Worm (Caenorhabditis elegans): ENCODE data around the gene Y82E9BR.22.

Y82E9BR.22 gene

ce11 chrIII:1417090-1417489, 8.1 kb upstream of the Y82E9BR.22 start, which contains the start of gene elc-1:
Gene elc-1 (minus strand): TSS chrIII:1417190.
- no peak for TF ChIP-seq him-1 (tag; optimal IDR thresholded peaks at IDR 0.05)
- TF ChIP-seq W03F9.2 (tag; optimal IDR thresholded peaks at IDR 0.05), result no peak
- no peak for TF ChIP-seq dao-5 (tag; optimal IDR thresholded peaks at IDR 0.05)

- TF ChIP-seq W03F9.2 (tag; optimal IDR thresholded peaks at IDR 0.05) (no peak), dao-5 (tag; optimal IDR thresholded peaks at IDR 0.05) (no peak)
These were observed 7.5 kb upstream of the Y82E9BR.22 start for ce11 chrIII:1416571-1416970.

- TF ChIP-seq dao-5 (tag; optimal IDR thresholded peaks at IDR 0.05) (no peak), him-1 (tag; optimal IDR thresholded peaks at IDR 0.05) (no peak), W03F9.2 (tag; optimal IDR thresholded peaks at IDR 0.05) (no peak)
These were observed 5.0 kb upstream of the Y82E9BR.22 start, which contains the start of gene Y82E9BR.14 for ce11 chrIII:1413890-1414613. Gene Y82E9BR.14 (minus strand): TSS chrIII:1414116.

- TF ChIP-seq W03F9.2 (tag; optimal IDR thresholded peaks at IDR 0.05) (no peak), him-1 (tag; optimal IDR thresholded peaks at IDR 0.05) (no peak), dao-5 (tag; optimal IDR thresholded peaks at IDR 0.05) (no peak)
These were observed 4.2 kb upstream of the Y82E9BR.22 start for ce11 chrIII:1413125-1413837.

ce11 chrIII:1403108-1403507, 5.9 kb downstream of the Y82E9BR.22 start, which contains the start of gene pals-18:
Gene pals-18 (plus strand): TSS chrIII:1403408.
- TF ChIP-seq W03F9.2 (tag; optimal IDR thresholded peaks at IDR 0.05) (no peak), dao-5 (tag; optimal IDR thresholded peaks at IDR 0.05) (no peak), him-1 (tag; optimal IDR thresholded peaks at IDR 0.05) (no peak)

- no peak for TF ChIP-seq him-1 (tag; optimal IDR thresholded peaks at IDR 0.05)
- no peak for TF ChIP-seq W03F9.2 (tag; optimal IDR thresholded peaks at IDR 0.05)
- no peak for TF ChIP-seq dao-5 (tag; optimal IDR thresholded peaks at IDR 0.05)
These were observed 7.5 kb downstream of the Y82E9BR.22 start, which contains the start of gene pals-19 for ce11 chrIII:1401497-1401990. Gene pals-19 (plus strand): TSS chrIII:1401940.

- no peak for TF ChIP-seq him-1 (tag; optimal IDR thresholded peaks at IDR 0.05)
- TF ChIP-seq W03F9.2 (tag; optimal IDR thresholded peaks at IDR 0.05), result no peak
- no peak for TF ChIP-seq dao-5 (tag; optimal IDR thresholded peaks at IDR 0.05)
These were observed 9.4 kb downstream of the Y82E9BR.22 start, which contains the start of gene pals-16 for ce11 chrIII:1399670-1400069. Gene pals-16 (plus strand): TSS chrIII:1399970.

- TF ChIP-seq him-1 (tag; optimal IDR thresholded peaks at IDR 0.05), result no peak
- TF ChIP-seq dao-5 (tag; optimal IDR thresholded peaks at IDR 0.05), result no peak
- TF ChIP-seq W03F9.2 (tag; optimal IDR thresholded peaks at IDR 0.05), result no peak
These were observed 10.9 kb downstream of the Y82E9BR.22 start for ce11 chrIII:1398183-1398582.

ce11 chrIII:1395355-1395754, 13.7 kb downstream of the Y82E9BR.22 start:
- no peak for TF ChIP-seq him-1 (tag; optimal IDR thresholded peaks at IDR 0.05)
- no peak for TF ChIP-seq W03F9.2 (tag; optimal IDR thresholded peaks at IDR 0.05)
- no peak for TF ChIP-seq dao-5 (tag; optimal IDR thresholded peaks at IDR 0.05)

ce11 chrIII:1392763-1393162, 16.3 kb downstream of the Y82E9BR.22 start:
- TF ChIP-seq W03F9.2 (tag; optimal IDR thresholded peaks at IDR 0.05) (no peak), dao-5 (tag; optimal IDR thresholded peaks at IDR 0.05) (no peak), him-1 (tag; optimal IDR thresholded peaks at IDR 0.05) (no peak)

ce11 chrIII:1391752-1392151, 17.3 kb downstream of the Y82E9BR.22 start, which contains the start of gene pals-17:
Gene pals-17 (minus strand): TSS chrIII:1391852.
- no peak for TF ChIP-seq him-1 (tag; optimal IDR thresholded peaks at IDR 0.05)
- TF ChIP-seq W03F9.2 (tag; optimal IDR thresholded peaks at IDR 0.05), result no peak
- no peak for TF ChIP-seq dao-5 (tag; optimal IDR thresholded peaks at IDR 0.05)

- TF ChIP-seq him-1 (tag; optimal IDR thresholded peaks at IDR 0.05) (no peak), W03F9.2 (tag; optimal IDR thresholded peaks at IDR 0.05) (no peak), dao-5 (tag; optimal IDR thresholded peaks at IDR 0.05) (no peak)
These were observed 19.1 kb downstream of the Y82E9BR.22 start for ce11 chrIII:1389988-1390387.

- TF ChIP-seq him-1 (tag; optimal IDR thresholded peaks at IDR 0.05), result no peak
- no peak for TF ChIP-seq dao-5 (tag; optimal IDR thresholded peaks at IDR 0.05)
- no peak for TF ChIP-seq W03F9.2 (tag; optimal IDR thresholded peaks at IDR 0.05)
These were observed 20.6 kb downstream of the Y82E9BR.22 start, which contains the start of gene pals-20 for ce11 chrIII:1388274-1389058. Gene pals-20 (minus strand): TSS chrIII:1388324.
